Worm (Caenorhabditis elegans) whole organism, young adult: ENCODE measurements around the gene Y47D3A.21.

Experiments used
- B0336.3 ChIP-seq: fragments of 200-800 bp; sonication (Bioruptor generic); IDR thresholded peaks from 2 replicates; pipeline ENCODE4 v1.3.6; 2022; ENCODE audit warnings: missing genetic modification characterization, missing compliant biosample characterization
- D2030.7 ChIP-seq: fragments of 200-800 bp; sonication (Bioruptor generic); IDR thresholded peaks from 2 replicates; pipeline ENCODE4 v1.3.6; 2022; ENCODE audit warnings: missing genetic modification reagents, missing genetic modification characterization, missing compliant biosample characterization
- F10E7.11 ChIP-seq: sonication (generic microtip); optimal IDR thresholded peaks from 2 replicates; lab custom pipeline; 2017; ENCODE audit warnings: mild to moderate bottlenecking, missing genetic modification characterization, moderate library complexity, missing compliant biosample characterization
- F33H1.4 ChIP-seq: fragments of 200-800 bp; sonication (Bioruptor generic); IDR thresholded peaks from 2 replicates; pipeline ENCODE4 v1.3.6; 2022; ENCODE audit warnings: missing genetic modification reagents, missing genetic modification characterization, missing compliant biosample characterization
- F37B4.10 ChIP-seq: fragments of 200-800 bp; sonication (Bioruptor generic); IDR thresholded peaks from 2 replicates; pipeline ENCODE4 v1.3.6; 2022; ENCODE audit warnings: missing genetic modification characterization, missing compliant biosample characterization
- F52B5.7 ChIP-seq: sonication (generic microtip); optimal IDR thresholded peaks from 2 replicates; lab custom pipeline; 2016; ENCODE audit warnings: mild to moderate bottlenecking, missing genetic modification characterization, missing compliant biosample characterization
- F55B11.4 ChIP-seq: sonication (generic microtip); optimal IDR thresholded peaks from 2 replicates; lab custom pipeline; 2016; ENCODE audit warnings: missing compliant biosample characterization, missing genetic modification characterization, borderline replicate concordance; ENCODE audit not compliant: insufficient read depth
- K12H6.12 ChIP-seq: fragments of 200-800 bp; sonication (Bioruptor generic); optimal IDR thresholded peaks from 2 replicates; lab custom pipeline; 2018; ENCODE audit warnings: mild to moderate bottlenecking, missing genetic modification characterization, missing compliant biosample characterization
- Y56A3A.18 ChIP-seq: fragments of 200-800 bp; sonication (Bioruptor generic); IDR thresholded peaks from 2 replicates; pipeline ENCODE4 v1.3.6; 2022; ENCODE audit warnings: missing genetic modification reagents, missing genetic modification characterization, missing compliant biosample characterization
- ZK185.1 ChIP-seq: sonication (generic microtip); optimal IDR thresholded peaks from 2 replicates; lab custom pipeline; 2016; ENCODE audit warnings: mild to moderate bottlenecking, missing genetic modification characterization, missing compliant biosample characterization; ENCODE audit not compliant: poor library complexity, severe bottlenecking
- ama-1 ChIP-seq, 3 experiments: fragments of 150-350 bp in 1 of 3; sonication (generic microtip) in 2 of 3; optimal IDR thresholded peaks; 2 replicates each; lab custom pipeline; 2014 to 2018; ENCODE audit warnings: missing biosample characterization in 2 of 3, missing genetic modification characterization in 2 of 3, missing genetic modification reagents in 2 of 3
- attf-3 ChIP-seq: fragments of 200-800 bp; sonication (Bioruptor generic); conservative IDR thresholded peaks from 2 replicates; pipeline ENCODE4 v1.3.6; 2022; ENCODE audit warnings: missing genetic modification reagents, missing genetic modification characterization, missing compliant biosample characterization
- bed-1 ChIP-seq: fragments of 200-800 bp; sonication (Bioruptor generic); IDR thresholded peaks from 2 replicates; pipeline ENCODE4 v1.3.6; 2022; ENCODE audit warnings: missing genetic modification reagents, missing genetic modification characterization, missing compliant biosample characterization
- cebp-1 ChIP-seq, 2 experiments: fragments of 200-800 bp in 1 of 2; sonication (Bioruptor generic) in 1 of 2; sonication (generic microtip) in 1 of 2; IDR thresholded peaks in 1 of 2; optimal IDR thresholded peaks in 1 of 2; 2 replicates each; pipeline versions ENCODE4 v1.3.6 to Lab custom; 2017 to 2022; ENCODE audit warnings: missing compliant biosample characterization in 2 of 2, missing genetic modification characterization in 2 of 2, mild to moderate bottlenecking in 1 of 2, missing genetic modification reagents in 1 of 2, moderate library complexity in 1 of 2
- cebp-2 ChIP-seq: fragments of 200-800 bp; sonication (Bioruptor generic); IDR thresholded peaks from 2 replicates; pipeline ENCODE4 v1.3.6; 2022; ENCODE audit warnings: missing genetic modification characterization, missing compliant biosample characterization
- ceh-100 ChIP-seq: fragments of 200-800 bp; sonication (Bioruptor generic); IDR thresholded peaks from 2 replicates; pipeline ENCODE4 v1.3.6; 2022; ENCODE audit warnings: missing genetic modification reagents, missing genetic modification characterization, missing compliant biosample characterization
- ceh-91 ChIP-seq: fragments of 200-800 bp; sonication (Bioruptor generic); IDR thresholded peaks from 2 replicates; pipeline ENCODE4 v1.3.6; 2022; ENCODE audit warnings: missing genetic modification reagents, missing genetic modification characterization, missing compliant biosample characterization
- egl-18 ChIP-seq: fragments of 200-800 bp; sonication (Bioruptor generic); IDR thresholded peaks from 2 replicates; pipeline ENCODE4 v1.3.6; 2022; ENCODE audit warnings: missing genetic modification reagents, missing genetic modification characterization, missing compliant biosample characterization
- egrh-3 ChIP-seq: fragments of 200-800 bp; sonication (Bioruptor generic); IDR thresholded peaks from 2 replicates; pipeline ENCODE4 v1.3.6; 2022; ENCODE audit warnings: missing genetic modification reagents, missing genetic modification characterization, missing compliant biosample characterization
- fkh-3 ChIP-seq: sonication (generic microtip); optimal IDR thresholded peaks from 2 replicates; lab custom pipeline; 2016; ENCODE audit warnings: mild to moderate bottlenecking, missing genetic modification characterization, missing compliant biosample characterization
- hlh-26 ChIP-seq: fragments of 200-800 bp; sonication (Bioruptor generic); conservative IDR thresholded peaks from 2 replicates; pipeline ENCODE4 v1.3.6; 2022; ENCODE audit warnings: missing genetic modification reagents, missing genetic modification characterization, missing compliant biosample characterization
- hmg-1.2 ChIP-seq: fragments of 200-800 bp; sonication (Bioruptor generic); IDR thresholded peaks from 2 replicates; pipeline ENCODE4 v1.3.6; 2022; ENCODE audit warnings: missing genetic modification reagents, missing genetic modification characterization, missing compliant biosample characterization
- hmg-20 ChIP-seq: fragments of 200-800 bp; sonication (Bioruptor generic); IDR thresholded peaks from 2 replicates; pipeline ENCODE4 v1.3.6; 2022; ENCODE audit warnings: missing genetic modification reagents, missing genetic modification characterization, missing compliant biosample characterization
- let-526 ChIP-seq: fragments of 200-800 bp; sonication (Bioruptor generic); IDR thresholded peaks from 2 replicates; pipeline ENCODE4 v1.3.6; 2022; ENCODE audit warnings: missing genetic modification reagents, missing genetic modification characterization, missing compliant biosample characterization
- lin-35 ChIP-seq, 3 experiments: fragments of 150-350 bp in 2 of 3; sonication (generic microtip) in 1 of 3; optimal IDR thresholded peaks; 2 replicates each; lab custom pipeline; 2014 to 2018; ENCODE audit warnings: missing biosample characterization in 3 of 3, missing genetic modification characterization in 3 of 3, missing genetic modification reagents in 3 of 3
- lin-40 ChIP-seq: sonication (generic microtip); optimal IDR thresholded peaks from 2 replicates; lab custom pipeline; 2016; ENCODE audit warnings: missing genetic modification characterization, mild to moderate bottlenecking, missing compliant biosample characterization, missing genotype, missing genetic modification reagents
- madf-6 ChIP-seq: fragments of 200-800 bp; sonication (Bioruptor generic); IDR thresholded peaks from 2 replicates; pipeline ENCODE4 v1.3.6; 2022; ENCODE audit warnings: missing genetic modification reagents, missing genetic modification characterization, missing compliant biosample characterization
- mcd-1 ChIP-seq: fragments of 200-800 bp; sonication (Bioruptor generic); IDR thresholded peaks from 2 replicates; pipeline ENCODE4 v1.3.6; 2022; ENCODE audit warnings: missing genetic modification reagents, missing genetic modification characterization, missing compliant biosample characterization
- mel-28 ChIP-seq: sonication (generic microtip); optimal IDR thresholded peaks from 2 replicates; lab custom pipeline; 2016; ENCODE audit warnings: borderline replicate concordance, mild to moderate bottlenecking, missing genetic modification characterization, missing compliant biosample characterization
- mes-4 ChIP-seq: sonication (generic microtip); optimal IDR thresholded peaks from 2 replicates; lab custom pipeline; 2016; ENCODE audit warnings: missing genotype, missing genetic modification characterization, missing compliant biosample characterization
- mxl-1 ChIP-seq: sonication (generic microtip); optimal IDR thresholded peaks from 2 replicates; lab custom pipeline; 2016; ENCODE audit warnings: missing genetic modification characterization, missing compliant biosample characterization
- nfyb-1 ChIP-seq: fragments of 200-800 bp; sonication (Bioruptor generic); IDR thresholded peaks from 2 replicates; pipeline ENCODE4 v1.3.6; 2022; ENCODE audit warnings: missing genetic modification reagents, missing genetic modification characterization, missing compliant biosample characterization
- nhr-120 ChIP-seq: fragments of 200-800 bp; sonication (Bioruptor generic); IDR thresholded peaks from 2 replicates; pipeline ENCODE4 v1.3.6; 2022; ENCODE audit warnings: missing genetic modification characterization, missing compliant biosample characterization
- nhr-179 ChIP-seq: sonication (generic microtip); optimal IDR thresholded peaks from 2 replicates; lab custom pipeline; 2016; ENCODE audit warnings: mild to moderate bottlenecking, missing genetic modification characterization, missing compliant biosample characterization
- nhr-27 ChIP-seq: fragments of 200-800 bp; sonication (Bioruptor generic); optimal IDR thresholded peaks from 2 replicates; lab custom pipeline; 2018; ENCODE audit warnings: mild to moderate bottlenecking, missing genetic modification characterization, moderate library complexity, missing compliant biosample characterization
- nhr-80 ChIP-seq: sonication (generic microtip); optimal IDR thresholded peaks from 2 replicates; lab custom pipeline; 2016; ENCODE audit warnings: missing genetic modification characterization, missing compliant biosample characterization
- pbrm-1 ChIP-seq: fragments of 200-800 bp; sonication (Bioruptor generic); IDR thresholded peaks from 2 replicates; pipeline ENCODE4 v1.3.6; 2022; ENCODE audit warnings: missing genetic modification reagents, missing genetic modification characterization, missing compliant biosample characterization
- repo-1 ChIP-seq: sonication (generic microtip); optimal IDR thresholded peaks from 2 replicates; lab custom pipeline; 2017; ENCODE audit warnings: mild to moderate bottlenecking, missing genetic modification characterization, missing compliant biosample characterization
- snpc-4 ChIP-seq, 5 experiments: fragments of 150-350 bp in 1 of 5; sonication (generic microtip) in 4 of 5; optimal IDR thresholded peaks; 2 replicates each; lab custom pipeline; 2014 to 2018; ENCODE audit warnings: missing genetic modification characterization in 5 of 5, missing biosample characterization in 3 of 5, antibody characterized with exemption in 2 of 5, mild to moderate bottlenecking in 2 of 5, missing compliant biosample characterization in 2 of 5, missing genotype in 2 of 5, moderate library complexity in 2 of 5, missing genetic modification reagents in 1 of 5
- sptf-2 ChIP-seq: fragments of 200-800 bp; sonication (Bioruptor generic); optimal IDR thresholded peaks from 2 replicates; lab custom pipeline; 2018; ENCODE audit warnings: mild to moderate bottlenecking, missing genetic modification characterization, missing compliant biosample characterization
- tbp1 ChIP-seq: fragments of 200-800 bp; sonication (Bioruptor generic); optimal IDR thresholded peaks from 2 replicates; lab custom pipeline; 2018; ENCODE audit warnings: mild to moderate bottlenecking, missing genetic modification characterization, missing compliant biosample characterization
- tbx-9 ChIP-seq: sonication (generic microtip); optimal IDR thresholded peaks from 2 replicates; lab custom pipeline; 2016; ENCODE audit warnings: borderline replicate concordance, missing genetic modification characterization, inconsistent platforms, missing compliant biosample characterization
- tlf-1 ChIP-seq: fragments of 200-800 bp; sonication (Bioruptor generic); optimal IDR thresholded peaks from 2 replicates; lab custom pipeline; 2018; ENCODE audit warnings: mild to moderate bottlenecking, missing genetic modification characterization, missing compliant biosample characterization
- unc-130 ChIP-seq: sonication (generic microtip); optimal IDR thresholded peaks from 2 replicates; lab custom pipeline; 2016; ENCODE audit warnings: missing genetic modification reagents, missing genetic modification characterization, missing compliant biosample characterization
- zfh-2 ChIP-seq: fragments of 200-800 bp; sonication (Bioruptor generic); conservative IDR thresholded peaks from 2 replicates; pipeline ENCODE4 v1.3.6; 2022; ENCODE audit warnings: missing genetic modification reagents, missing genetic modification characterization, missing compliant biosample characterization
- ztf-18 ChIP-seq: sonication (generic microtip); optimal IDR thresholded peaks from 2 replicates; lab custom pipeline; 2016; ENCODE audit warnings: missing genotype, mild to moderate bottlenecking, missing genetic modification characterization, missing compliant biosample characterization
- ztf-26 ChIP-seq: sonication (generic microtip); optimal IDR thresholded peaks from 2 replicates; lab custom pipeline; 2017; ENCODE audit warnings: missing genetic modification characterization, missing compliant biosample characterization

Y47D3A.21 gene

ce11 chrIII:11251718-11252441 is 26.8 kb downstream of the Y47D3A.21 start, which contains the start of gene Y47D3A.32:
Y47D3A.32 (plus strand) TSS chrIII:11252391.
- TF ChIP-seq K12H6.12 (tag; lab: Kevin White, UChicago) (no peak), B0336.3 (peak; percentile 59), tbx-9 (tag; lab: Kevin White, UChicago) (no peak), fkh-3 (tag; lab: Kevin White, UChicago) (no peak), madf-6 (no peak), bed-1 (GFP tag; lab: Robert Waterston, UW) (no peak), lin-35 (GFP tag; optimal IDR thresholded peaks at IDR 0.05; lab: Kevin White, UChicago) (peak in 1 of 3 experiments; percentile 12), tlf-1 (GFP tag; lab: Kevin White, UChicago) (no peak), ztf-26 (no peak), mcd-1 (no peak), ceh-91 (GFP tag; lab: Robert Waterston, UW) (no peak), ama-1 (optimal IDR thresholded peaks at IDR 0.05; lab: Kevin White, UChicago) (no peak), ama-1 (GFP tag; optimal IDR thresholded peaks at IDR 0.05; lab: Kevin White, UChicago) (no peak), nhr-80 (tag; lab: Kevin White, UChicago) (no peak), let-526 (GFP tag; lab: Robert Waterston, UW) (no peak), mel-28 (tag; lab: Kevin White, UChicago) (no peak), ztf-18 (no peak), D2030.7 (GFP tag; lab: Robert Waterston, UW) (no peak), nhr-27 (tag; lab: Kevin White, UChicago) (no peak), zfh-2 (GFP tag; lab: Robert Waterston, UW) (no peak), ceh-100 (GFP tag; lab: Robert Waterston, UW) (no peak), sptf-2 (GFP tag; lab: Kevin White, UChicago) (no peak), cebp-1 (GFP tag; IDR thresholded peaks at IDR 0.05; lab: Robert Waterston, UW) (no peak), cebp-1 (tag; optimal IDR thresholded peaks at IDR 0.05; lab: Kevin White, UChicago) (peak; percentile 61), F52B5.7 (tag; lab: Kevin White, UChicago) (peak; percentile 44), hmg-1.2 (GFP tag; lab: Robert Waterston, UW) (no peak; the same call in 1 of the 2 replicates), egrh-3 (GFP tag; lab: Robert Waterston, UW) (no peak), ZK185.1 (tag; lab: Kevin White, UChicago) (no peak), snpc-4 (GFP tag; optimal IDR thresholded peaks at IDR 0.05; lab: Kevin White, UChicago) (no peak), snpc-4 (tag; optimal IDR thresholded peaks at IDR 0.05; lab: Kevin White, UChicago) (no peak), attf-3 (GFP tag; lab: Robert Waterston, UW) (no peak), nhr-179 (tag; lab: Kevin White, UChicago) (no peak), Y56A3A.18 (GFP tag; lab: Robert Waterston, UW) (peak; percentile 76), nfyb-1 (peak; percentile 78), unc-130 (GFP tag; lab: Kevin White, UChicago) (no peak), F37B4.10 (no peak), hlh-26 (no peak), nhr-120 (no peak), F10E7.11 (tag; lab: Kevin White, UChicago) (no peak), cebp-2 (GFP tag; lab: Robert Waterston, UW) (peak; percentile 86; the same call in 1 of the 2 replicates), mxl-1 (tag; lab: Kevin White, UChicago) (no peak), lin-40 (no peak), mes-4 (tag; lab: Kevin White, UChicago) (no peak), F33H1.4 (no peak), hmg-20 (GFP tag; lab: Robert Waterston, UW) (no peak), repo-1 (tag; lab: Kevin White, UChicago) (no peak), pbrm-1 (GFP tag; lab: Robert Waterston, UW) (peak; percentile 33; the same call in 1 of the 2 replicates), tbp1 (GFP tag; lab: Kevin White, UChicago) (peak; percentile 4), egl-18 (no peak), F55B11.4 (tag; lab: Kevin White, UChicago) (no peak)
